Worm (Caenorhabditis elegans): Measurements from ENCODE around the gene lin-23.

The lin-23 gene

DNA sequence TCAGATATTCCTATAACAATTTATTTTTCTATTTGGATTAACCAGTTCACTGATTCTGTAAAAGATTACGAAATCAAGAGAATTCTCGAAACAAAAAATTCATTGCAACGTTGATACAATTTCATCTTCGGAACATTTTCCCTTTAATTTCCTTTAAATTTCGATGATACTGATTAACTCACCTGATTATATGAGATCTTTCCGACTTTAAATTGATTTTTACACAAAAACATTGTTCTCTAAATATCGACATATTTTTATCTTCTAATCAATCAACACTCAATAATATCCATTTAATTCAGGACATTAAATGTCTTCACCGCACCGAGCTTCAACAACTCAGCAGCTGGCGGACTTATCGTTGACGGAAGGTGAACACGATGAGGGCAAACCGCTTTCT lies at the start of gene lin-23:
Gene lin-23, plus strand, starts transcription at position 301 of the 400 bp plus-strand sequence.
- TF ChIP-seq ceh-36 (tag; optimal IDR thresholded peaks at IDR 0.05) (no peak), F13C5.2 (tag; optimal IDR thresholded peaks at IDR 0.05) (no peak), ceh-13 (GFP tag; optimal IDR thresholded peaks at IDR 0.05) (no peak), sea-1 (GFP tag; conservative IDR thresholded peaks at IDR 0.05) (no peak), hnd-1 (tag; optimal IDR thresholded peaks at IDR 0.05) (no peak)

DNA sequence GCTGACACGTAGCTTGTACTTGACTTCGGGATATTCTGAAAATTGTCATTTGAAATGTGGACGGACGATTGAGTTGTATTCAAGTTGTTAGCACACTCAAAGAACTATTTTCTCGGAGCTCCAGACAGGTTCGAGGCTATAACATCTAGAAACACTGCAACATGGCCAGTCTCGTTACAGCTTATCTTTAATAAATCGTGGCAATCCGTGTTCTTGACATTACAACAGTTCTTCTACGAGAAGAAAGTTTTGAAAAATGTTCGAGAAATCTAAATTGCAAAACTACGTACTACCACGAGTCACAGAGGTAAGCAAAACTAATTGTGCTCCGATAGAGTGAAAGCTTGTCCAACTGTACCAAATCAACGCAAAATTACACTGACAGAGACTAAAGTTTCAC lies 49.0 kb upstream of the lin-23 start:
- TF ChIP-seq ceh-36 (tag; optimal IDR thresholded peaks at IDR 0.05) (no peak), sea-1 (GFP tag; conservative IDR thresholded peaks at IDR 0.05) (no peak), F13C5.2 (tag; optimal IDR thresholded peaks at IDR 0.05) (no peak), flt-1 (GFP tag; IDR thresholded peaks at IDR 0.05) (no peak), B0310.2 (tag; optimal IDR thresholded peaks at IDR 0.05) (no peak)

DNA sequence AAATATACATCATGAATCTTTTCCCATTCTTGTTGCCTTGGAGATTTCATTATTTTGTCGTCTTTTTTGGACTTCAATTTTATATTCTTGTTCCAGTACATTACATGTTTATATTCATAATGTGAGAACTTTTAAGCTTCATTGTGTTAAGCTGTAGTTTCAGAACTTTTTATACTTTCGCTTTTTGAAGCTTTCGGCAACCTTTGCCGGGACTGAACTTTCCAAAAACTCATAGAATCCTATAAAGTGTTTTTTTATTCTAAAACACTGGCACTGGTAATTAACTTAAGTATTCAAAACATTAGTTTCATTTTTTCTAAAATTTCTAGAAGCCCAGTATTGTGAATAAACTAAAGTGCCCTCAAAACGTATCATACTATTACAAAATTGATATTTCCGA lies 48.1 kb upstream of the lin-23 start, which contains the start of gene C32D5.4:
Gene C32D5.4, minus strand, starts transcription at position 101 of the 400 bp plus-strand sequence.
- TF ChIP-seq flt-1 (GFP tag; IDR thresholded peaks at IDR 0.05) (no peak), tbx-37 (GFP tag; conservative IDR thresholded peaks at IDR 0.05) (no peak), aly-1 (tag; optimal IDR thresholded peaks at IDR 0.05) (no peak), hmg-4 (GFP tag; optimal IDR thresholded peaks at IDR 0.05) (no peak), ceh-36 (tag; optimal IDR thresholded peaks at IDR 0.05) (no peak)

DNA sequence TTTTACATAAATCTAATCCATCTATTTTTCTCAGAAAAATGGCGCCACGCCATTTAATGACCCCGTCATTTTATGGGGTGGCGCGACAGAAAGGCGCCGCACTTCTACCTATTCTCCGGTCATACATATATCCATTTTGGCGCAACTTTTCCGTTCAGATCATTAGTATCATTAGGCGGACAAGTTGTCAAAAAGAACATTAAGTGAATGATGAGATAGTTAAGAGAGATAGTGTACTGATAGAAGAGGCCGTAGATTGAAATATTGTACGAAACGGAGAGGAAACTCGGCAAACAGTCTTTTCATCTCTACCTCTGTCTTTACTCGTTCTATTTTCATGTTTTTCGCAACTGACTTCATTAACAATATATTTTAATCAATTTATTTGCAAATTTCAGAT lies 47.0 kb upstream of the lin-23 start, which contains the start of gene sma-6:
Gene sma-6, plus strand, starts transcription at position 399 of the 400 bp plus-strand sequence.
- TF ChIP-seq sea-1 (GFP tag; conservative IDR thresholded peaks at IDR 0.05) (no peak), ets-7 (tag; optimal IDR thresholded peaks at IDR 0.05) (no peak), hmg-4 (GFP tag; optimal IDR thresholded peaks at IDR 0.05) (no peak), tbx-37 (GFP tag; conservative IDR thresholded peaks at IDR 0.05) (no peak), B0310.2 (tag; optimal IDR thresholded peaks at IDR 0.05) (no peak), F13C5.2 (tag; optimal IDR thresholded peaks at IDR 0.05) (no peak), ama-1 (optimal IDR thresholded peaks at IDR 0.05) (no peak), ceh-13 (GFP tag; optimal IDR thresholded peaks at IDR 0.05) (no peak), flt-1 (GFP tag; IDR thresholded peaks at IDR 0.05) (no peak), hnd-1 (tag; optimal IDR thresholded peaks at IDR 0.05) (no peak), ceh-36 (tag; optimal IDR thresholded peaks at IDR 0.05) (no peak), tra-4 (tag; optimal IDR thresholded peaks at IDR 0.05) (no peak), scrt-1 (GFP tag; IDR thresholded peaks at IDR 0.05) (no peak), tbx-11 (GFP tag; IDR thresholded peaks at IDR 0.05) (no peak), pes-1 (GFP tag; IDR thresholded peaks at IDR 0.05) (no peak), hmbx-1 (tag; optimal IDR thresholded peaks at IDR 0.05) (no peak), aly-1 (tag; optimal IDR thresholded peaks at IDR 0.05) (no peak)

DNA sequence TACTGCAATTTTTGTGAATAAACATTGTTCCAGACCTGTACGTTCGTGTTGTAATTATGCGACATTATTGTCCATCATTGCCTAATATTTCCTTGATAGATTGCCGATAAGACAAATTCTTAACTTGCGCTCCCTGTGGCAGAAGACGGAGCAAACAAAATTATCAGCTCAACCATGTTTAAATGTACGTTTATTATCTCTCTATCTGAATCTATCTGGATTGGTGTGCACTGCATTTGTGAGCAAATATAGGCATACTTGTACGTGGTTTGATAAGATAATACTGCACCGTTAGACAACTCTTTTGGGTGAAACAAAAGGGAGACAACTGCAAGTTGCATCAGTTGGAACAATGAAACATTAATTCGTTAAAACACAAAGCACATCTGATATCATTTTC lies 43.8 kb upstream of the lin-23 start:
- TF ChIP-seq ceh-13 (GFP tag; optimal IDR thresholded peaks at IDR 0.05) = no peak
- TF ChIP-seq hmg-4 (GFP tag; optimal IDR thresholded peaks at IDR 0.05) = no peak
- TF ChIP-seq ets-7 (tag; optimal IDR thresholded peaks at IDR 0.05) = no peak

DNA sequence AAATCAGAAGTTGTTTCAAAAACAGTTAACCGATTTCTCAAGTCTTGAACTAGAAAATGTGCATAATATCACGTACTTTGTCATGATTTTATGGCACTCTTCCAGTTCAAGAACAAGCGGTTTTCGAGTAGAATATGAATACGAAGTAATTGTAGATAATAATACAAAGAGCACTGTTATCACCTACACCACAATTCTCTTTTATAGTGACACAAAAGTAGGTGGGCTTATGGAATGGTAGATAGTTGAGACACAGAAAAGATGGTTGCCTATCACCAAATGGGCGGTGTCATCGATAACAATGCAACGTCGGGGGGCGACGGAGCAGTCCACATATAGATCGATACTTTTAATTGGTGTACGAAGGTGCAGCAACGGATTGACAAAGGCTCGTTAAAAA lies 42.4 kb upstream of the lin-23 start:
- TF ChIP-seq ama-1 (optimal IDR thresholded peaks at IDR 0.05) (no peak), scrt-1 (GFP tag; IDR thresholded peaks at IDR 0.05) (no peak), aly-1 (tag; optimal IDR thresholded peaks at IDR 0.05) (no peak), flt-1 (GFP tag; IDR thresholded peaks at IDR 0.05) (no peak), hnd-1 (tag; optimal IDR thresholded peaks at IDR 0.05) (no peak), tbx-37 (GFP tag; conservative IDR thresholded peaks at IDR 0.05) (no peak), tbx-11 (GFP tag; IDR thresholded peaks at IDR 0.05) (no peak), hmg-4 (GFP tag; optimal IDR thresholded peaks at IDR 0.05) (no peak), pes-1 (GFP tag; IDR thresholded peaks at IDR 0.05) (no peak), F13C5.2 (tag; optimal IDR thresholded peaks at IDR 0.05) (no peak), ceh-13 (GFP tag; optimal IDR thresholded peaks at IDR 0.05) (no peak), hmbx-1 (tag; optimal IDR thresholded peaks at IDR 0.05) (no peak), sea-1 (GFP tag; conservative IDR thresholded peaks at IDR 0.05) (no peak), ets-7 (tag; optimal IDR thresholded peaks at IDR 0.05) (no peak), ceh-36 (tag; optimal IDR thresholded peaks at IDR 0.05) (no peak), B0310.2 (tag; optimal IDR thresholded peaks at IDR 0.05) (no peak), tra-4 (tag; optimal IDR thresholded peaks at IDR 0.05) (no peak)

DNA sequence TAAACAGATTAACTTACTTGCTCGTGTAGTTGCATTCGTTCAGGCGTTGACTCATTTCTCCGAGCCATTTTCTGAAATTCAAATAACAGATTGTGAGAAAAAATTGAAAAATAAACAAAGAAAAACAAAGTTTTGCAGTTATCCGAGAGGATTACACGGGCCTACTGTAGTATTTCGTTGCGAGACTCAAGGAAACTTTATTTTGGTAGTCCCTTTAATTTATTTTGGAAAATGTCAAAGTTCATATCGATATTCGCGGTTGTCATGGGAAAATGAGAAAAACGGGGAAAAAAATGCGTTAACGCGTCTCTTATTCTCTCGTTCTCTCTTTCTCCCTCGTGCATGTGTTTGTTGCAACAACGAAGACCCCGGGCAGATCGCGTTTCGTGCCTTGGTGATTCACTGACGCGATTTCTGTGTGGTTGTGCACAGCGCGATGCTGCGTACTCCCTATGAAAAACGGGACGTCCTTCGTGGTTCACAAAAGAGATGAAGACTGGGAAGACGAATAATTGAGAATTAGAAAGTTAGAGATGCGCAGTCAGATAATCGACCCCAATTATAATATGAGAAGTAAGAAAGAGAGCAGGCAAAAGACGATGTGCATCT lies 39.8 kb upstream of the lin-23 start, which contains the start of gene set-4:
Gene set-4, minus strand, starts transcription at position 120 of the 609 bp plus-strand sequence.
- TF ChIP-seq pes-1 (GFP tag; IDR thresholded peaks at IDR 0.05) (no peak), B0310.2 (tag; optimal IDR thresholded peaks at IDR 0.05) (no peak), hmg-4 (GFP tag; optimal IDR thresholded peaks at IDR 0.05) (peak; percentile 82), sea-1 (GFP tag; conservative IDR thresholded peaks at IDR 0.05) (0 out of 2 replicates have a peak, but pooled peaks have one; percentile 20), ets-7 (tag; optimal IDR thresholded peaks at IDR 0.05) (no peak), ceh-36 (tag; optimal IDR thresholded peaks at IDR 0.05) (peak; percentile 31), ceh-13 (GFP tag; optimal IDR thresholded peaks at IDR 0.05) (no peak), tbx-37 (GFP tag; conservative IDR thresholded peaks at IDR 0.05) (no peak), F13C5.2 (tag; optimal IDR thresholded peaks at IDR 0.05) (peak; percentile 79)

DNA sequence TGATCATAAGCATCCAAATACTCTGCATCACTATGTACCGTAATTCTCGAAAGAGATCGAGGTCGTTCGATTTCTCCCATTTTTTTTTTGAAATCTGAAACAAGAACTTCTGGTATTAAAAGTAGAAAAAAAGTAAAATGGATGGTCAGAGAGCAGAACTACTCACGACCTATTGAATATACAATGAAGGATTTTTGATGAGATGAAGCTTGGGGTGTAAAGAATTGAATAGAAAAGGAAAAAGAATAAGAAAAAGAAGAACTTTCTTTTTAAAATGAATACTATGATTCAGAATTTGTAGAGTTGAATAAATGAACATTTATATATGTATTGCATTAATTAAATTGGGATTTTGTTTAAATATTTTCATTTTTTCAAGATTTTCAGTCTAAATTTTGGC lies 37.2 kb upstream of the lin-23 start, which contains the start of gene ttc-39B:
Gene ttc-39B, minus strand, starts transcription at position 101 of the 400 bp plus-strand sequence.
- no peak for TF ChIP-seq hmbx-1 (tag; optimal IDR thresholded peaks at IDR 0.05)
- TF ChIP-seq pes-1 (GFP tag; IDR thresholded peaks at IDR 0.05) = no peak
- TF ChIP-seq ama-1 (optimal IDR thresholded peaks at IDR 0.05) = no peak
- TF ChIP-seq ceh-36 (tag; optimal IDR thresholded peaks at IDR 0.05) = no peak
- no peak for TF ChIP-seq sea-1 (GFP tag; conservative IDR thresholded peaks at IDR 0.05)
- TF ChIP-seq flt-1 (GFP tag; IDR thresholded peaks at IDR 0.05) = no peak
- TF ChIP-seq hmg-4 (GFP tag; optimal IDR thresholded peaks at IDR 0.05) = no peak
- TF ChIP-seq tbx-37 (GFP tag; conservative IDR thresholded peaks at IDR 0.05) = no peak
- no peak for TF ChIP-seq B0310.2 (tag; optimal IDR thresholded peaks at IDR 0.05)
- no peak for TF ChIP-seq ets-7 (tag; optimal IDR thresholded peaks at IDR 0.05)
- TF ChIP-seq scrt-1 (GFP tag; IDR thresholded peaks at IDR 0.05) = no peak
- TF ChIP-seq F13C5.2 (tag; optimal IDR thresholded peaks at IDR 0.05) = no peak
- no peak for TF ChIP-seq ceh-13 (GFP tag; optimal IDR thresholded peaks at IDR 0.05)

All from whole organism, early embryonic.